Fruit fly (Drosophila melanogaster): ENCODE results near the gene LManIII.

The LManIII gene

dm6 chr2L:8738253-8738665 lies 30.3 kb downstream of the LManIII start (continued):
- TF ChIP-seq CG6813 (GFP tag; optimal IDR thresholded peaks at IDR 0.05) (peak; percentile 15), CG8478 (optimal IDR thresholded peaks at IDR 0.05) (no peak), Nf-YA (GFP tag; IDR thresholded peaks at IDR 0.05) (no peak), Hey (tag; optimal IDR thresholded peaks at IDR 0.05) (peak; percentile 24), NfI (GFP tag; optimal IDR thresholded peaks at IDR 0.05) (peak; percentile 49), CG8281 (tag; optimal IDR thresholded peaks at IDR 0.05) (peak; percentile 77), CG10565 (GFP tag; optimal IDR thresholded peaks at IDR 0.05) (no peak), CG3065 (GFP tag; optimal IDR thresholded peaks at IDR 0.05) (no peak), Stat92E (GFP tag; optimal IDR thresholded peaks at IDR 0.05) (no peak), Rx (GFP tag; IDR thresholded peaks at IDR 0.05) (no peak), CG3995 (GFP tag; optimal IDR thresholded peaks at IDR 0.05) (peak; percentile 6), da (GFP tag; optimal IDR thresholded peaks at IDR 0.05) (no peak), eve (GFP tag; optimal IDR thresholded peaks at IDR 0.05) (no peak), CG9437 (GFP tag; optimal IDR thresholded peaks at IDR 0.05) (no peak), rib (GFP tag; IDR thresholded peaks at IDR 0.05) (no peak), CG17359 (tag; optimal IDR thresholded peaks at IDR 0.05) (peak; percentile 34), CG10462 (GFP tag; optimal IDR thresholded peaks at IDR 0.05) (no peak), Lim3 (GFP tag; IDR thresholded peaks at IDR 0.05) (peak; percentile 41; the same call in 1 of the 2 replicates), exex (tag; optimal IDR thresholded peaks at IDR 0.05) (peak; percentile 94), Elba2 (GFP tag; optimal IDR thresholded peaks at IDR 0.05) (no peak), sens-2 (GFP tag; IDR thresholded peaks at IDR 0.05) (no peak), sisA (GFP tag; IDR thresholded peaks at IDR 0.05) (no peak), MESR4 (GFP tag; optimal IDR thresholded peaks at IDR 0.05) (no peak), tup (GFP tag; optimal IDR thresholded peaks at IDR 0.05) (no peak), sna (GFP tag; IDR thresholded peaks at IDR 0.05; ENCODE audit: partially characterized antibody) (no peak), Oli (tag; optimal IDR thresholded peaks at IDR 0.05) (peak; percentile 20), nerfin-2 (GFP tag; IDR thresholded peaks at IDR 0.05; ENCODE audit: partially characterized antibody) (no peak; the same call in 1 of the 2 replicates), CG16779 (GFP tag; IDR thresholded peaks at IDR 0.05) (no peak; the same call in 1 of the 2 replicates), Gsc (GFP tag; IDR thresholded peaks at IDR 0.05) (no peak), vvl (GFP tag; IDR thresholded peaks at IDR 0.05) (no peak), Dfd (GFP tag; optimal IDR thresholded peaks at IDR 0.05) (no peak), CG17612 (GFP tag; IDR thresholded peaks at IDR 0.05) (no peak), CG12942 (GFP tag; optimal IDR thresholded peaks at IDR 0.05) (no peak), dan (GFP tag; IDR thresholded peaks at IDR 0.05) (no peak), CG32767 (GFP tag; IDR thresholded peaks at IDR 0.05) (no peak), CG13624 (GFP tag; optimal IDR thresholded peaks at IDR 0.05) (no peak), repo (GFP tag; optimal IDR thresholded peaks at IDR 0.05) (no peak), tgo (GFP tag; IDR thresholded peaks at IDR 0.05) (no peak), twi (tag; optimal IDR thresholded peaks at IDR 0.05) (no peak), CG11085 (GFP tag; IDR thresholded peaks at IDR 0.05) (peak; percentile 26; the same call in 1 of the 2 replicates), CG34224 (GFP tag; IDR thresholded peaks at IDR 0.05; ENCODE audit: partially characterized antibody) (no peak), Gug (GFP tag; IDR thresholded peaks at IDR 0.05) (0 out of 4 replicates have a peak, but pooled peaks have one; percentile 11), grn (GFP tag; optimal IDR thresholded peaks at IDR 0.05) (peak; percentile 78), CG32772 (GFP tag; IDR thresholded peaks at IDR 0.05) (0 out of 2 replicates have a peak, but pooled peaks have one; percentile 25), gro (GFP tag; optimal IDR thresholded peaks at IDR 0.05) (peak; percentile 52), CG6254 (GFP tag; optimal IDR thresholded peaks at IDR 0.05) (no peak), CG30020 (tag; optimal IDR thresholded peaks at IDR 0.05) (no peak), Bgb (GFP tag; IDR thresholded peaks at IDR 0.05; ENCODE audit: partially characterized antibody) (no peak), CG3847 (GFP tag; IDR thresholded peaks at IDR 0.05) (peak; percentile 43), oc (tag; optimal IDR thresholded peaks at IDR 0.05) (no peak), CG18619 (GFP tag; optimal IDR thresholded peaks at IDR 0.05) (peak; percentile 3), Deaf1 (tag; optimal IDR thresholded peaks at IDR 0.05) (no peak)

Data from whole organism, embryonic.